Worm (Caenorhabditis elegans) whole organism, early embryonic: ENCODE results near the gene cex-2.

Experiments used
- B0310.2 ChIP-seq: sonication (generic microtip); optimal IDR thresholded peaks from 2 replicates; lab custom pipeline; 2016; ENCODE audit warnings: mild to moderate bottlenecking, missing genetic modification characterization, missing compliant biosample characterization
- aly-1 ChIP-seq: sonication (generic microtip); optimal IDR thresholded peaks from 2 replicates; lab custom pipeline; 2016; ENCODE audit warnings: missing genetic modification characterization, missing compliant biosample characterization
- ama-1 ChIP-seq: fragments of 150-350 bp; optimal IDR thresholded peaks from 2 replicates; lab custom pipeline; 2014
- ceh-13 ChIP-seq: fragments of 200-800 bp; sonication (Bioruptor generic); optimal IDR thresholded peaks from 2 replicates; lab custom pipeline; 2018; ENCODE audit warnings: mild to moderate bottlenecking, missing genetic modification characterization, missing compliant biosample characterization
- flt-1 ChIP-seq: fragments of 200-800 bp; sonication (Bioruptor generic); IDR thresholded peaks from 2 replicates; pipeline ENCODE4 v1.3.6; 2022; ENCODE audit warnings: missing genetic modification characterization, missing compliant biosample characterization
- hmbx-1 ChIP-seq: sonication (generic microtip); optimal IDR thresholded peaks from 2 replicates; lab custom pipeline; 2016; ENCODE audit warnings: mild to moderate bottlenecking, missing genetic modification characterization, missing compliant biosample characterization
- hmg-4 ChIP-seq: fragments of 200-800 bp; sonication (Bioruptor generic); optimal IDR thresholded peaks from 2 replicates; lab custom pipeline; 2018; ENCODE audit warnings: mild to moderate bottlenecking, missing genetic modification characterization, missing compliant biosample characterization
- pes-1 ChIP-seq: fragments of 200-800 bp; sonication (Bioruptor generic); IDR thresholded peaks from 2 replicates; pipeline ENCODE4 v1.3.6; 2022; ENCODE audit warnings: missing genetic modification reagents, missing genetic modification characterization, missing compliant biosample characterization
- scrt-1 ChIP-seq: fragments of 200-800 bp; sonication (Bioruptor generic); IDR thresholded peaks from 2 replicates; pipeline ENCODE4 v1.3.6; 2022; ENCODE audit warnings: missing genetic modification characterization, missing compliant biosample characterization
- tbx-11 ChIP-seq: fragments of 200-800 bp; sonication (Bioruptor generic); IDR thresholded peaks from 2 replicates; pipeline ENCODE4 v1.3.6; 2022; ENCODE audit warnings: missing genetic modification characterization, missing compliant biosample characterization
- tbx-37 ChIP-seq: fragments of 200-800 bp; sonication (Bioruptor generic); conservative IDR thresholded peaks from 2 replicates; pipeline ENCODE4 v1.3.6; 2022; ENCODE audit warnings: missing genetic modification reagents, missing genetic modification characterization, missing compliant biosample characterization

- no peak for TF ChIP-seq tbx-11 (GFP tag; lab: Robert Waterston, UW)
- no peak for TF ChIP-seq pes-1 (GFP tag; lab: Robert Waterston, UW)
- no peak for TF ChIP-seq hmg-4 (GFP tag; lab: Kevin White, UChicago)
- no peak for TF ChIP-seq tbx-37 (GFP tag; lab: Robert Waterston, UW)
- no peak for TF ChIP-seq ceh-13 (GFP tag; lab: Kevin White, UChicago)
- no peak for TF ChIP-seq B0310.2
- TF ChIP-seq ama-1: no peak
- no peak for TF ChIP-seq scrt-1
- no peak for TF ChIP-seq flt-1 (GFP tag; lab: Robert Waterston, UW)
- TF ChIP-seq hmbx-1 (tag; lab: Kevin White, UChicago): no peak
- TF ChIP-seq aly-1: no peak
Observed at ce11 chrII:7870632-7871031, 35.4 kb upstream of the cex-2 start.
